In the genomic region with DNA sequence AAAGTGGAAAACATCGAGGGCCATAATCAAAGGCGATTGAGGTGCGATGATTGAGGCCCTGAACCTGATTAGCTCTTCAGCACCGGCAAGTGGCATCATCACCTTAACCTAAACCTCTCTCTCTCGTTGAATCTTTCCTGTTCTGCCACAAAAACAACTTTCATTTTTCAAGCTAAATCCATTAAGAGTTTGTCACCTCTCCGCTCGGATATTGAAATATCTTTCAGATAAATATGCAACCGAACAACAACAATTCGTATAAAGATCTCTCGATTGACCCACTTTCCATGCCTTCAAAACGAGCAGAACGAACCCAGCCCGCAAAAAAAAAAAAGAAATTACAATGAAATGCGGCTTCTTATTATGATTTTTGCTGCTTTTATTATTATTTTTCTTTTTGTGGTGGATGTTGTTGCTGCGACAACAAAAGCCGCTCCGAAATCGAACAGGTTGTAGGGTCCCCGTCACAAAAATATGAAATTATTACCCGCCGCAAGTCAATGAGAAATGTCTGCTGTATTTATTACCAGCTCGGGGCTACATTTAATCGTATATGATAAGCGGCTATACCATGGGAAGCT, we compare ENCODE assay signal across 3 fruit fly cellular contexts.
TF ChIP-seq lines count a peak whose summit lies in the region.

No protein-coding gene starts in this region.

- no peak for TF ChIP-seq CTCF in whole organism, embryonic (GFP tag; optimal IDR thresholded peaks at IDR 0.05; lab: Kevin White, UChicago)

TF ChIP-seq in whole organism, embryonic, 481 proteins besides CTCF, POLR2A, EP300 and RAD21:
- TF ChIP-seq cato (GFP tag; optimal IDR thresholded peaks at IDR 0.05; lab: Kevin White, UChicago; ENCODE audit: borderline replicate concordance) (no peak), klu (GFP tag; IDR thresholded peaks at IDR 0.05; lab: Robert Waterston, UW) (no peak), CG2889 (GFP tag; IDR thresholded peaks at IDR 0.05; lab: Robert Waterston, UW) (no peak), peb (GFP tag; IDR thresholded peaks at IDR 0.05; lab: Robert Waterston, UW) (no peak), Awh (GFP tag; IDR thresholded peaks at IDR 0.05; lab: Robert Waterston, UW) (0 out of 2 replicates have a peak, but pooled peaks have one; percentile 33), Chrac-16 (GFP tag; optimal IDR thresholded peaks at IDR 0.05; lab: Kevin White, UChicago) (no peak), chif (GFP tag; optimal IDR thresholded peaks at IDR 0.05; lab: Kevin White, UChicago) (no peak), al (GFP tag; IDR thresholded peaks at IDR 0.05; lab: Robert Waterston, UW) (no peak), cg (GFP tag; optimal IDR thresholded peaks at IDR 0.05; lab: Kevin White, UChicago) (no peak), CG12155 (GFP tag; optimal IDR thresholded peaks at IDR 0.05; lab: Kevin White, UChicago) (no peak), Atf6 (GFP tag; IDR thresholded peaks at IDR 0.05; lab: Robert Waterston, UW) (no peak), nom (GFP tag; optimal IDR thresholded peaks at IDR 0.05; lab: Kevin White, UChicago) (peak; percentile 67), CG6683 (GFP tag; optimal IDR thresholded peaks at IDR 0.05; lab: Kevin White, UChicago) (no peak), Blimp-1 (GFP tag; optimal IDR thresholded peaks at IDR 0.05; lab: Kevin White, UChicago) (peak; percentile 67), Trl (optimal IDR thresholded peaks at IDR 0.05; lab: Kevin White, UChicago) (no peak), Trl (GFP tag; optimal IDR thresholded peaks at IDR 0.05; lab: Kevin White, UChicago) (no peak), CG15073 (GFP tag; optimal IDR thresholded peaks at IDR 0.05; lab: Kevin White, UChicago) (no peak)

TF ChIP-seq in whole organism, prepupa, 60 proteins besides CTCF, POLR2A, EP300 and RAD21:
- TF ChIP-seq Blimp-1 (GFP tag; optimal IDR thresholded peaks at IDR 0.05; lab: Kevin White, UChicago) (peak; percentile 51), svp (GFP tag; lab: Kevin White, UChicago) (peak; percentile 85), Eip75B (GFP tag; optimal IDR thresholded peaks at IDR 0.05; lab: Kevin White, UChicago) (peak; percentile 10), CG11294 (GFP tag; IDR thresholded peaks at IDR 0.05; lab: Robert Waterston, UW) (no peak), CG6854 (GFP tag; optimal IDR thresholded peaks at IDR 0.05; lab: Kevin White, UChicago) (peak; percentile 49)
TF ChIP-seq in whole organism, prepupa: peak in this region for 4.

TF ChIP-seq in whole organism, pupa, 21 proteins besides CTCF, POLR2A, EP300 and RAD21:
- TF ChIP-seq Snoo (tag; optimal IDR thresholded peaks at IDR 0.05; lab: Kevin White, UChicago) (peak; percentile 6), CG12605 (GFP tag; IDR thresholded peaks at IDR 0.05; lab: Robert Waterston, UW) (no peak), EcR (GFP tag; optimal IDR thresholded peaks at IDR 0.05; lab: Kevin White, UChicago) (peak; percentile 16), gl (tag; optimal IDR thresholded peaks at IDR 0.05; lab: Kevin White, UChicago) (no peak)

Comparison
In these comparisons a context has a peak if more than half of its experiments do, and no peak if none do; other contexts are left out.
1. Of the 7 proteins assayed by ChIP-seq in both whole organism, embryonic and whole organism, prepupa: peak only in whole organism, embryonic: none; only in whole organism, prepupa: CG6854; in both: Blimp-1; in neither: 5.